Fruit fly (Drosophila melanogaster) whole organism, embryonic: ENCODE data around the gene CG46397.

Experiments
- ATbp ChIP-seq: fragments of 200-800 bp; sonication (Bioruptor generic); optimal IDR thresholded peaks from 2 replicates; lab custom pipeline; 2017; ENCODE audit warnings: missing biosample characterization, mild to moderate bottlenecking, missing genetic modification characterization, missing genetic modification reagents
- Atf3 ChIP-seq: fragments of 200-800 bp; sonication (Bioruptor generic); optimal IDR thresholded peaks from 3 replicates; lab custom pipeline; 2016; ENCODE audit warnings: missing biosample characterization, missing genetic modification characterization
- BEAF-32 ChIP-seq: fragments of 200-800 bp; sonication (Bioruptor generic); optimal IDR thresholded peaks from 3 replicates; lab custom pipeline; 2017; ENCODE audit warnings: missing biosample characterization, missing genetic modification characterization, mild to moderate bottlenecking, moderate library complexity, missing genetic modification reagents
- CG11093 ChIP-seq: fragments of 200-800 bp; sonication (Bioruptor generic); IDR thresholded peaks from 3 replicates; pipeline ENCODE4 v1.3.6; 2022; ENCODE audit warnings: missing biosample characterization, missing genetic modification characterization
- CG11504 ChIP-seq: fragments of 200-800 bp; sonication (Bioruptor generic); optimal IDR thresholded peaks from 3 replicates; lab custom pipeline; 2019; ENCODE audit warnings: missing biosample characterization, mild to moderate bottlenecking, missing genetic modification characterization, moderate library complexity
- CG12299 ChIP-seq: fragments of 200-800 bp; sonication (Bioruptor generic); optimal IDR thresholded peaks from 2 replicates; lab custom pipeline; 2018; ENCODE audit warnings: missing biosample characterization, mild to moderate bottlenecking, missing genetic modification characterization
- CG1233 ChIP-seq: fragments of 200-800 bp; sonication (Bioruptor generic); optimal IDR thresholded peaks from 4 replicates; lab custom pipeline; 2018; ENCODE audit warnings: missing biosample characterization, mild to moderate bottlenecking, missing genetic modification characterization
- CG14050 ChIP-seq: fragments of 200-800 bp; sonication (Bioruptor generic); IDR thresholded peaks from 3 replicates; pipeline ENCODE4 v1.3.6; 2022; ENCODE audit warnings: missing biosample characterization, missing genetic modification characterization
- CG14710 ChIP-seq: fragments of 200-800 bp; sonication (Bioruptor generic); optimal IDR thresholded peaks from 3 replicates; lab custom pipeline; 2019; ENCODE audit warnings: missing biosample characterization, mild to moderate bottlenecking, missing genetic modification characterization, moderate library complexity
- CG15479 ChIP-seq: fragments of 200-800 bp; sonication (Bioruptor generic); optimal IDR thresholded peaks from 3 replicates; lab custom pipeline; 2019; ENCODE audit warnings: missing biosample characterization, mild to moderate bottlenecking, missing genetic modification characterization, moderate library complexity
- CG2712 ChIP-seq: fragments of 200-800 bp; optimal IDR thresholded peaks from 3 replicates; lab custom pipeline; 2019; ENCODE audit warnings: missing biosample characterization, mild to moderate bottlenecking, missing genetic modification characterization, moderate library complexity
- CG4282 ChIP-seq: fragments of 200-800 bp; sonication (Bioruptor generic); optimal IDR thresholded peaks from 2 replicates; lab custom pipeline; 2016; ENCODE audit warnings: missing biosample characterization, missing genetic modification characterization
- CG4617 ChIP-seq: fragments of 200-800 bp; sonication (Bioruptor generic); optimal IDR thresholded peaks from 3 replicates; lab custom pipeline; 2016; ENCODE audit warnings: missing biosample characterization, missing genetic modification characterization, borderline replicate concordance
- CG6175 ChIP-seq: fragments of 200-800 bp; sonication (Bioruptor generic); IDR thresholded peaks from 3 replicates; pipeline ENCODE4 v1.3.6; 2022; ENCODE audit warnings: missing biosample characterization, missing genetic modification characterization
- CG7357 ChIP-seq: fragments of 200-800 bp; sonication (Bioruptor generic); IDR thresholded peaks from 3 replicates; pipeline ENCODE4 v1.3.6; 2022; ENCODE audit warnings: missing biosample characterization, missing genetic modification characterization
- CG7839 ChIP-seq: fragments of 200-800 bp; sonication (Bioruptor generic); optimal IDR thresholded peaks from 3 replicates; lab custom pipeline; 2018; ENCODE audit warnings: missing biosample characterization, mild to moderate bottlenecking, missing genetic modification characterization, moderate library complexity
- CG7987 ChIP-seq: fragments of 200-800 bp; sonication (Bioruptor generic); optimal IDR thresholded peaks from 2 replicates; lab custom pipeline; 2018; ENCODE audit warnings: missing biosample characterization, mild to moderate bottlenecking, missing genetic modification characterization, moderate library complexity
- CG8290 ChIP-seq, 3 experiments: fragments of 200-800 bp; sonication (Bioruptor generic); optimal IDR thresholded peaks; 2 replicates each; lab custom pipeline; 2016 to 2019; ENCODE audit warnings: missing biosample characterization in 3 of 3, missing genetic modification characterization in 3 of 3, mild to moderate bottlenecking in 2 of 3, moderate library complexity in 1 of 3
- CTCF ChIP-seq: fragments of 200-800 bp; sonication (Bioruptor generic); optimal IDR thresholded peaks from 2 replicates; lab custom pipeline; 2017; ENCODE audit warnings: missing biosample characterization, mild to moderate bottlenecking, missing genetic modification characterization, moderate library complexity
- Dek ChIP-seq: fragments of 200-800 bp; sonication (Bioruptor generic); optimal IDR thresholded peaks from 3 replicates; lab custom pipeline; 2019; ENCODE audit warnings: missing biosample characterization, mild to moderate bottlenecking, missing genetic modification characterization, moderate library complexity
- Dip3 ChIP-seq: fragments of 200-800 bp; sonication (Bioruptor generic); optimal IDR thresholded peaks from 3 replicates; lab custom pipeline; 2016; ENCODE audit warnings: missing biosample characterization, missing genetic modification characterization
- Fer1 ChIP-seq: fragments of 200-800 bp; sonication (Bioruptor generic); optimal IDR thresholded peaks from 2 replicates; lab custom pipeline; 2017; ENCODE audit warnings: missing biosample characterization, mild to moderate bottlenecking, missing genetic modification characterization
- HLH4C ChIP-seq: fragments of 200-800 bp; sonication (Bioruptor generic); IDR thresholded peaks from 3 replicates; pipeline ENCODE4 v1.3.6; 2022; ENCODE audit warnings: missing biosample characterization, missing genetic modification characterization; ENCODE audit not compliant: partially characterized antibody
- Hand ChIP-seq: fragments of 200-800 bp; sonication (Bioruptor generic); optimal IDR thresholded peaks from 2 replicates; lab custom pipeline; 2017; ENCODE audit warnings: mild to moderate bottlenecking, missing biosample characterization, missing genetic modification reagents, missing genetic modification characterization
- Hey ChIP-seq: fragments of 200-800 bp; sonication (Bioruptor generic); optimal IDR thresholded peaks from 3 replicates; lab custom pipeline; 2018; ENCODE audit warnings: missing biosample characterization, mild to moderate bottlenecking, missing genetic modification characterization
- Max ChIP-seq: fragments of 200-800 bp; sonication (Bioruptor generic); optimal IDR thresholded peaks from 2 replicates; lab custom pipeline; 2016; ENCODE audit warnings: missing biosample characterization, mild to moderate bottlenecking, missing genetic modification characterization
- Mes4 ChIP-seq: fragments of 200-800 bp; sonication (Bioruptor generic); optimal IDR thresholded peaks from 2 replicates; lab custom pipeline; 2016; ENCODE audit warnings: missing biosample characterization, missing genetic modification characterization
- NC2β ChIP-seq: fragments of 200-800 bp; sonication (Bioruptor generic); optimal IDR thresholded peaks from 2 replicates; lab custom pipeline; 2016; ENCODE audit warnings: missing biosample characterization, missing genetic modification characterization
- Nf-YC ChIP-seq: fragments of 200-800 bp; optimal IDR thresholded peaks from 3 replicates; lab custom pipeline; 2019; ENCODE audit warnings: missing biosample characterization, mild to moderate bottlenecking, missing genetic modification characterization, moderate library complexity
- PHDP ChIP-seq: fragments of 200-800 bp; sonication (Bioruptor generic); optimal IDR thresholded peaks from 3 replicates; lab custom pipeline; 2018; ENCODE audit warnings: missing biosample characterization, mild to moderate bottlenecking, missing genetic modification characterization, moderate library complexity
- Stat92E ChIP-seq, 3 experiments: fragments of >200 bp in 2 of 3; fragments of 200-800 bp in 1 of 3; sonication (Bioruptor generic) in 1 of 3; optimal IDR thresholded peaks; 2 replicates each; lab custom pipeline; 2017 to 2019; ENCODE audit warnings: missing biosample characterization in 3 of 3, missing genetic modification characterization in 3 of 3, mild to moderate bottlenecking in 1 of 3, moderate library complexity in 1 of 3
- chm ChIP-seq: fragments of 200-800 bp; sonication (Bioruptor generic); IDR thresholded peaks from 2 replicates; pipeline ENCODE4 v1.3.6; 2022; ENCODE audit warnings: missing biosample characterization, missing genetic modification characterization
- cwo ChIP-seq: fragments of 200-800 bp; sonication (Bioruptor generic); optimal IDR thresholded peaks from 3 replicates; lab custom pipeline; 2017; ENCODE audit warnings: missing biosample characterization, missing genetic modification characterization, mild to moderate bottlenecking, moderate library complexity, missing genetic modification reagents
- da ChIP-seq: fragments of 200-800 bp; sonication (Bioruptor generic); optimal IDR thresholded peaks from 2 replicates; lab custom pipeline; 2016; ENCODE audit warnings: missing biosample characterization, missing genetic modification characterization
- kni ChIP-seq: fragments of 200-800 bp; sonication (Bioruptor generic); optimal IDR thresholded peaks from 3 replicates; lab custom pipeline; 2017; ENCODE audit warnings: mild to moderate bottlenecking, missing biosample characterization, missing genetic modification reagents, missing genetic modification characterization
- oc ChIP-seq: fragments of 200-800 bp; sonication (Bioruptor generic); optimal IDR thresholded peaks from 2 replicates; lab custom pipeline; 2018; ENCODE audit warnings: missing biosample characterization, mild to moderate bottlenecking, missing genetic modification characterization, moderate library complexity
- pum ChIP-seq: fragments of 200-800 bp; sonication (Bioruptor generic); optimal IDR thresholded peaks from 2 replicates; lab custom pipeline; 2016; ENCODE audit warnings: missing biosample characterization, missing genetic modification characterization
- sc ChIP-seq, 3 experiments: fragments of >200 bp in 2 of 3; fragments of 200-800 bp in 1 of 3; sonication (Bioruptor generic) in 1 of 3; optimal IDR thresholded peaks; 2 replicates in 2 of 3; 3 replicates in 1 of 3; lab custom pipeline; 2017; ENCODE audit warnings: mild to moderate bottlenecking in 1 of 3, missing biosample characterization in 1 of 3, missing genetic modification characterization in 1 of 3, missing genetic modification reagents in 1 of 3
- scrt ChIP-seq: fragments of 200-800 bp; sonication (Bioruptor generic); optimal IDR thresholded peaks from 2 replicates; lab custom pipeline; 2018; ENCODE audit warnings: missing biosample characterization, mild to moderate bottlenecking, missing genetic modification characterization, moderate library complexity
- sima ChIP-seq: fragments of 200-800 bp; sonication (Bioruptor generic); optimal IDR thresholded peaks from 2 replicates; lab custom pipeline; 2016; ENCODE audit warnings: missing biosample characterization, missing genetic modification characterization
- slbo ChIP-seq: fragments of 200-800 bp; sonication (Bioruptor generic); IDR thresholded peaks from 2 replicates; pipeline ENCODE4 v1.3.6; 2022; ENCODE audit warnings: missing biosample characterization, missing genetic modification characterization
- slou ChIP-seq: fragments of 200-800 bp; sonication (Bioruptor generic); optimal IDR thresholded peaks from 3 replicates; lab custom pipeline; 2016; ENCODE audit warnings: missing biosample characterization, missing genetic modification characterization
- sna ChIP-seq: fragments of 200-800 bp; sonication (Bioruptor generic); IDR thresholded peaks from 2 replicates; pipeline ENCODE4 v1.3.6; 2022; ENCODE audit warnings: missing biosample characterization, missing genetic modification characterization; ENCODE audit not compliant: partially characterized antibody
- unpg ChIP-seq: fragments of 200-800 bp; sonication (Bioruptor generic); optimal IDR thresholded peaks from 3 replicates; lab custom pipeline; 2018; ENCODE audit warnings: missing biosample characterization, mild to moderate bottlenecking, missing genetic modification characterization, moderate library complexity
- vnd ChIP-seq: fragments of 200-800 bp; sonication (Bioruptor generic); IDR thresholded peaks from 3 replicates; pipeline ENCODE4 v1.3.6; 2022; ENCODE audit warnings: missing biosample characterization, missing genetic modification characterization; ENCODE audit not compliant: partially characterized antibody
- zf30C ChIP-seq: fragments of 200-800 bp; sonication (Bioruptor generic); optimal IDR thresholded peaks from 3 replicates; lab custom pipeline; 2018; ENCODE audit warnings: missing biosample characterization, mild to moderate bottlenecking, missing genetic modification characterization
- zfh2 ChIP-seq: fragments of 200-800 bp; sonication (Bioruptor generic); optimal IDR thresholded peaks from 2 replicates; lab custom pipeline; 2016; ENCODE audit warnings: missing biosample characterization, missing genetic modification characterization

The CG46397 gene

DNA sequence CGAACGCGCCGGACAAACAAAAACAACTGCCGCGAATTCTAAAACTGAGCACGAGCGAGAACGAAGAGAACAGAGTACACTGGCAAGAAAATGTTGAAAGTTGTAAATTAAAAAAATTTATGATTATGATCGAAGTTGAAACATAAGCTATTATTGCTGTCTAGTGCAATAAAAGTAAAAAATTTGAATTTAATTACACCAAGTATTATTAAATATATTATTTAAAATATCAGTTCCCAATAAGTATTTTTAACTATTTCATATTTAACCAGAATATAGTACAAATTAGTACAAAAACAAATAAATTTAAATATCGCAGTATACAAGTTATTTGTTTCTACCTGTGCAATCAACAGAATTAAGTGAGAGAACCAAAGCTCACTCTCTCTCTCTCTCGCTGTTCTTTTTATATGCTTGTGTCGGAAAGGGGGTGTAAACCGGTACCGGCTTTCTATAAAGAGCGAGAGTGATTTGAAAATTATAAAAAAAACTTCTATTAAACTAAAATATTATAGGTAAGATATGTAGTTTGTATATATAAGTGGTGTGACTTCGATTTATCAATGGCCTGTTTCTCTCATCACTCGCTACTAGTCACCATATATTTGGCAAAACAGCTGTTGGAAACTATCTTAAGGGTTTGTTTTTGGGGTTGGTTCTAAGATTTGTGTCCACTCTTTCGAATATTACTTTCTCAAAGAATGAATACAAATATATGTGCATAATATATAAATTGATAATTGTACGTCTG lies 4.3 kb downstream of the CG46397 start, which contains the start of gene C1GalTA (continued):
- TF ChIP-seq CG7357 (GFP tag; lab: Robert Waterston, UW) (peak; percentile 91), ATbp (GFP tag; lab: Kevin White, UChicago) (peak; percentile 96), kni (GFP tag; lab: Kevin White, UChicago) (peak; percentile 61), HLH4C (GFP tag; lab: Robert Waterston, UW) (no peak), zf30C (GFP tag; lab: Kevin White, UChicago) (peak; percentile 96), Fer1 (GFP tag; lab: Kevin White, UChicago) (peak; percentile 98), CG2712 (tag; lab: Kevin White, UChicago) (peak; percentile 100), CG1233 (GFP tag; lab: Kevin White, UChicago) (peak; percentile 98), CG4617 (peak; percentile 81), CG11504 (peak; percentile 98), slbo (peak; percentile 95), Hand (peak; percentile 98), Dek (tag; lab: Kevin White, UChicago) (peak; percentile 97), CG14710 (peak; percentile 99), CG7839 (tag; lab: Kevin White, UChicago) (peak; percentile 99), CG14050 (GFP tag; lab: Robert Waterston, UW) (peak; percentile 79), CG6175 (GFP tag; lab: Robert Waterston, UW) (peak; percentile 80), sna (GFP tag; lab: Robert Waterston, UW) (no peak), da (GFP tag; lab: Kevin White, UChicago) (no peak), scrt (GFP tag; lab: Kevin White, UChicago) (peak; percentile 94), pum (peak; percentile 72), Max (peak; percentile 90), vnd (GFP tag; lab: Robert Waterston, UW) (no peak), CG4282 (no peak), Mes4 (GFP tag; lab: Kevin White, UChicago) (peak; percentile 57), CG12299 (tag; lab: Kevin White, UChicago) (peak; percentile 98), sima (GFP tag; lab: Kevin White, UChicago) (no peak), Atf3 (GFP tag; lab: Kevin White, UChicago) (no peak), CTCF (peak; percentile 61), NC2β (GFP tag; lab: Kevin White, UChicago) (no peak), Hey (tag; lab: Kevin White, UChicago) (peak; percentile 77), oc (tag; lab: Kevin White, UChicago) (peak; percentile 98), PHDP (tag; lab: Kevin White, UChicago) (peak; percentile 99), CG15479 (GFP tag; lab: Kevin White, UChicago) (peak; percentile 35), BEAF-32 (no peak), unpg (GFP tag; lab: Kevin White, UChicago) (peak; percentile 99), CG8290 (GFP tag; optimal IDR thresholded peaks at IDR 0.05; lab: Kevin White, UChicago) (peak; percentile 95), CG8290 (tag; optimal IDR thresholded peaks at IDR 0.05; lab: Kevin White, UChicago) (peak in 1 of 2 experiments; percentile 19), Stat92E (GFP tag; optimal IDR thresholded peaks at IDR 0.05; lab: Kevin White, UChicago) (peak in 1 of 3 experiments; percentile 99), cwo (GFP tag; lab: Kevin White, UChicago) (peak; percentile 98), chm (GFP tag; lab: Robert Waterston, UW) (peak; percentile 92), zfh2 (peak; percentile 73), Nf-YC (tag; lab: Kevin White, UChicago) (peak; percentile 92), CG7987 (GFP tag; lab: Kevin White, UChicago) (peak; percentile 83), Dip3 (GFP tag; lab: Kevin White, UChicago) (peak; percentile 50), slou (GFP tag; lab: Kevin White, UChicago) (peak; percentile 94), CG11093 (GFP tag; lab: Robert Waterston, UW) (peak; percentile 90), sc (optimal IDR thresholded peaks at IDR 0.05; lab: Kevin White, UChicago) (no peak), sc (GFP tag; optimal IDR thresholded peaks at IDR 0.05; lab: Kevin White, UChicago) (peak; percentile 97)
